Worm (Caenorhabditis elegans): ENCODE measurements around the gene lec-10.
A peak's percentile ranks its signal among the peaks of the same experiment; 100 is the strongest.

Gene lec-10

DNA sequence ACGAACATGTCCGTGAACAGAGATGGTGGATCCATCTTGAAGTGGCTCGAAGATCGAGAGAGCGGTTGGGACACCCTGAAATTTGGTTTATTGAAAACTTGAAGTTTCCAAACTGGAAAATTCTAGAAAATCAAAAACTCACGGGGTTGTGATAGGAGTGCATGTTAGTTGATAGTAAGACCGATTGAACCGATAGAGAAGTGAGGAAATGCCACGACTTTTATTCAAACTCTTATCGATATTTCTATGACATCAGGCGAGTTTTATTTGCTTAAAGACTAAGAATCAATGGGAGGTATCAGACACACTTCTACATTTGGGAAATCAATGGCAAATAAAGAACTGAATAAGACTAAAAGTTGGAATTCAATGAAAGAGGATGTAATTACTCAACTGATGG, at the start of gene lec-10:
Gene lec-10, minus strand, starts transcription at position 272 of the 400 bp plus-strand sequence.
- TF ChIP-seq nhr-6 (tag; optimal IDR thresholded peaks at IDR 0.05) (no peak), ztf-4 (tag; optimal IDR thresholded peaks at IDR 0.05) (no peak), sma-9 (GFP tag; optimal IDR thresholded peaks at IDR 0.05) (peak; percentile 66), sma-9 (tag; optimal IDR thresholded peaks at IDR 0.05) (no peak), F13H6.1 (tag; optimal IDR thresholded peaks at IDR 0.05) (peak; percentile 1), fos-1 (tag; optimal IDR thresholded peaks at IDR 0.05) (peak; percentile 87), gmeb-1 (tag; optimal IDR thresholded peaks at IDR 0.05) (peak; percentile 33), mdl-1 (tag; optimal IDR thresholded peaks at IDR 0.05) (no peak), crh-2 (tag; optimal IDR thresholded peaks at IDR 0.05) (peak; percentile 55)

DNA sequence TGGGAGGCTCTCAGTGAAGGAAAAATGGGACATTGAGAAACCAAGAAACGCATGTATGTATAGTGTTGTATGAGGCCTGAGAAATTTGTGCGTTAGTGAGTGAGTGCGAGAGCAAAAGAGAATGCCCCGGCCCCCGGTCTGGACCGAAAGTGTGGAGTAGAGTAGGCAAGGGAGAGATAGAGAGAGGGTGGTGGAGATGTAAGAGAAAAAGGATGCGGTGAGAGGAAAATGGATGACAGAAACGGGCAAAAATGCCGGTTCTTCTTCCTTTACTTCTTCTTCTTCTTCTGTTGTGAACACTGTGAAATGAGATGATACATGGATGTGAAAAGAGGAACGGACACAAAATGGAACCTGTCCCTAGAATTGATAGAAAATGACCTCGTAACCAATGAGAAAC, 49.4 kb upstream of the lec-10 start:
- no peak for TF ChIP-seq sma-3 (GFP tag; optimal IDR thresholded peaks at IDR 0.05)
- TF ChIP-seq ceh-16 (tag; optimal IDR thresholded peaks at IDR 0.05) = no peak
- peak; percentile 30 for TF ChIP-seq C34F6.9 (tag; optimal IDR thresholded peaks at IDR 0.05)
- peak; percentile 5 for TF ChIP-seq fos-1 (tag; optimal IDR thresholded peaks at IDR 0.05)
- TF ChIP-seq unc-55 (GFP tag; optimal IDR thresholded peaks at IDR 0.05) = peak; percentile 7
- no peak for TF ChIP-seq elt-1 (tag; optimal IDR thresholded peaks at IDR 0.05)
- TF ChIP-seq F13H6.1 (tag; optimal IDR thresholded peaks at IDR 0.05) = peak; percentile 30
- peak; percentile 29 for TF ChIP-seq nhr-129 (tag; optimal IDR thresholded peaks at IDR 0.05)
- TF ChIP-seq lsy-2 (tag; optimal IDR thresholded peaks at IDR 0.05) = peak in 1 of 2 experiments; percentile 12
- TF ChIP-seq crh-2 (tag; optimal IDR thresholded peaks at IDR 0.05) = peak; percentile 16

ce11 chrV:6533030-6533429, 44.1 kb upstream of the lec-10 start, which contains the start of gene hpo-26:
Gene hpo-26 (minus strand): TSS chrV:6533060.
- TF ChIP-seq F13H6.1 (tag; optimal IDR thresholded peaks at IDR 0.05) (peak; percentile 70), mab-5 (tag; optimal IDR thresholded peaks at IDR 0.05) (no peak), zag-1 (tag; optimal IDR thresholded peaks at IDR 0.05) (no peak), ama-1 (optimal IDR thresholded peaks at IDR 0.05) (no peak), unc-62 (GFP tag; optimal IDR thresholded peaks at IDR 0.05) (no peak), sma-3 (GFP tag; optimal IDR thresholded peaks at IDR 0.05) (no peak), nhr-129 (tag; optimal IDR thresholded peaks at IDR 0.05) (peak; percentile 39), sma-9 (GFP tag; optimal IDR thresholded peaks at IDR 0.05) (peak; percentile 22), sma-9 (tag; optimal IDR thresholded peaks at IDR 0.05) (no peak)

DNA sequence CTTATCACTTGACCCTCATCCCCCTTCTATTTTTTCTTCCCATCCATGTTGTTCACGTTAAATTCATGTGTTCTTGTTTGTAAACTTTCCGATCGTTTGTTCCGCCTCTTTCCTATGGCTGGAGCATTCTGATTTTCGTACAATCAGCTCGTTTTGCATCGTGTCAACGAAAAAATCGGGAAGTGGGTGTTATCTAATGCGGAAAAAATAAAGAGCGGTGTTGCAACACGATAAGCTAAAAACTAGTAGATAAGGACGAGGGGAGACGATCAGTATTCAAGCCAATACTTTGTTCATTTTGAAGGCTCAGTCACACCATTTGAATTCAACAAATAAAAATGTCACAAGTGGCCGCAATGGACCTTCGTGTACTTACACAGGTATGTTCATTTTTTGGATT, 35.8 kb upstream of the lec-10 start, which contains the start of gene acs-1:
Gene acs-1, plus strand, starts transcription at position 233 of the 400 bp plus-strand sequence.
- TF ChIP-seq mab-5 (tag; optimal IDR thresholded peaks at IDR 0.05) = no peak
- TF ChIP-seq fos-1 (tag; optimal IDR thresholded peaks at IDR 0.05) = peak; percentile 82
- TF ChIP-seq sma-3 (GFP tag; optimal IDR thresholded peaks at IDR 0.05) = no peak
- TF ChIP-seq sem-4 (tag; optimal IDR thresholded peaks at IDR 0.05) = no peak
- no peak for TF ChIP-seq alr-1 (tag; optimal IDR thresholded peaks at IDR 0.05)
- peak; percentile 19 for TF ChIP-seq egl-27 (tag; optimal IDR thresholded peaks at IDR 0.05)
- TF ChIP-seq unc-55 (GFP tag; optimal IDR thresholded peaks at IDR 0.05) = no peak
- TF ChIP-seq ceh-16 (tag; optimal IDR thresholded peaks at IDR 0.05) = no peak
- no peak for TF ChIP-seq mbf-1 (tag; optimal IDR thresholded peaks at IDR 0.05)
- no peak for TF ChIP-seq ztf-11 (tag; optimal IDR thresholded peaks at IDR 0.05)

ce11 chrV:6522879-6523497, 34.1 kb upstream of the lec-10 start:
- TF ChIP-seq sma-9 (GFP tag; optimal IDR thresholded peaks at IDR 0.05) (peak; percentile 13), sma-9 (tag; optimal IDR thresholded peaks at IDR 0.05) (no peak), ceh-16 (tag; optimal IDR thresholded peaks at IDR 0.05) (no peak), fos-1 (tag; optimal IDR thresholded peaks at IDR 0.05) (peak; percentile 86)

DNA sequence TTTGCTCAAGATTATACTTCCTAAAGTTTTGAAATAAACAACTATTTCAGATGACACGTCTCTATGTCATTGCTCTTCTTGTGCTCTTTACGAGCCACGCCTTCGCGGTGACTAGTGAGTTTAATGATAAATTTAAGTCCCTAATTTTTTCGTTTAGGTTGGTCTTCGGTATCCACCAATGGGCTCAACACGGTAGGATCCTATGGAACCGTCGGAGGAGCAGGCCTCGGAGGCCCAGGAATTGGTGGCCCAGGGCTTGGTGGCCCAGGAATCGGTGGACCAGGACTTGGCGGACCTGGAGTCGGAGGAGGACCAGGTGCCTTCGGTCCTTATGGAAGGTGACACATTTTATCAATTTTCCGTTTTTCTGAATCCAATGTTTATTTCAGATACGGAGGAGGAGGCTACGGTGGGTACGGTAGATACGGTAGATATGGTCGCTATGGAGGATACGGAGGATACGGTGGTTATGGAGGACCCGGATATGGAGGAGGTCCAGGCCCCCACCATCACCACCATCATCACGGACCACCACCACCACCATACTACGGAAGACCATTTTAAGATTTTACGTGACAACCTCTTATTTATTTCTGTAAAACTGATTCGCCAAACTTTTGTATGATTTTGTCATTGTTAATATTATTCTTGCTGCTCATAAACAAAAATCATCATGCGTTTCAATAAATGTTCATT, 31.6 kb upstream of the lec-10 start, which contains the start of the genes F46E10.2 and F46E10.18:
Gene F46E10.2, plus strand, starts transcription at position 51 of the 696 bp plus-strand sequence.
Gene F46E10.18, plus strand, starts transcription at position 646 of the 696 bp plus-strand sequence.
- TF ChIP-seq aly-2 (tag; optimal IDR thresholded peaks at IDR 0.05) = no peak
- TF ChIP-seq skn-1 (tag; optimal IDR thresholded peaks at IDR 0.05) = no peak
- TF ChIP-seq ztf-11 (tag; optimal IDR thresholded peaks at IDR 0.05) = no peak
- TF ChIP-seq nhr-12 (tag; optimal IDR thresholded peaks at IDR 0.05) = no peak
- no peak for TF ChIP-seq mdl-1 (tag; optimal IDR thresholded peaks at IDR 0.05)
- TF ChIP-seq elt-3 (tag; optimal IDR thresholded peaks at IDR 0.05) = no peak
- TF ChIP-seq lin-39 (tag; optimal IDR thresholded peaks at IDR 0.05) = no peak
- TF ChIP-seq peb-1 (tag; optimal IDR thresholded peaks at IDR 0.05) = no peak
- no peak for TF ChIP-seq snpc-4 (tag; optimal IDR thresholded peaks at IDR 0.05)
- TF ChIP-seq elt-1 (tag; optimal IDR thresholded peaks at IDR 0.05) = no peak
- no peak for TF ChIP-seq lin-11 (tag; optimal IDR thresholded peaks at IDR 0.05)
- TF ChIP-seq zag-1 (tag; optimal IDR thresholded peaks at IDR 0.05) = no peak
- TF ChIP-seq R02D3.7 (tag; optimal IDR thresholded peaks at IDR 0.05) = no peak
- no peak for TF ChIP-seq sem-4 (tag; optimal IDR thresholded peaks at IDR 0.05)
- TF ChIP-seq lin-13 (GFP tag; optimal IDR thresholded peaks at IDR 0.05) = no peak
